Fruit fly (Drosophila melanogaster) whole organism, pupa: ENCODE results near the gene Uro.

Experiments used
- CG10348 ChIP-seq: fragments of 200-800 bp; sonication (Bioruptor generic); IDR thresholded peaks from 2 replicates; pipeline ENCODE4 v1.3.6; 2022; ENCODE audit warnings: missing biosample characterization, missing genetic modification characterization
- CG17806 ChIP-seq: fragments of 200-800 bp; sonication (Bioruptor generic); optimal IDR thresholded peaks from 2 replicates; lab custom pipeline; 2018; ENCODE audit warnings: missing biosample characterization, mild to moderate bottlenecking, missing genetic modification characterization, moderate library complexity
- D1 ChIP-seq: fragments of 200-800 bp; sonication (Bioruptor generic); optimal IDR thresholded peaks from 2 replicates; lab custom pipeline; 2018; ENCODE audit warnings: missing biosample characterization, mild to moderate bottlenecking, missing genetic modification characterization, moderate library complexity
- Ets98B ChIP-seq: fragments of 200-800 bp; sonication (Bioruptor generic); IDR thresholded peaks from 2 replicates; pipeline ENCODE4 v1.3.6; 2022; ENCODE audit warnings: missing biosample characterization, missing genetic modification characterization
- Pif1B ChIP-seq: fragments of 200-800 bp; sonication (Bioruptor generic); optimal IDR thresholded peaks from 3 replicates; lab custom pipeline; 2016; ENCODE audit warnings: missing biosample characterization, missing genetic modification characterization
- fd96Ca ChIP-seq: fragments of 200-800 bp; sonication (Bioruptor generic); IDR thresholded peaks from 3 replicates; pipeline ENCODE4 v1.3.6; 2022; ENCODE audit warnings: missing biosample characterization, missing genetic modification characterization
- gl ChIP-seq: fragments of 200-800 bp; sonication (Bioruptor generic); optimal IDR thresholded peaks from 2 replicates; lab custom pipeline; 2018; ENCODE audit warnings: missing biosample characterization, mild to moderate bottlenecking, missing genetic modification characterization

DNA sequence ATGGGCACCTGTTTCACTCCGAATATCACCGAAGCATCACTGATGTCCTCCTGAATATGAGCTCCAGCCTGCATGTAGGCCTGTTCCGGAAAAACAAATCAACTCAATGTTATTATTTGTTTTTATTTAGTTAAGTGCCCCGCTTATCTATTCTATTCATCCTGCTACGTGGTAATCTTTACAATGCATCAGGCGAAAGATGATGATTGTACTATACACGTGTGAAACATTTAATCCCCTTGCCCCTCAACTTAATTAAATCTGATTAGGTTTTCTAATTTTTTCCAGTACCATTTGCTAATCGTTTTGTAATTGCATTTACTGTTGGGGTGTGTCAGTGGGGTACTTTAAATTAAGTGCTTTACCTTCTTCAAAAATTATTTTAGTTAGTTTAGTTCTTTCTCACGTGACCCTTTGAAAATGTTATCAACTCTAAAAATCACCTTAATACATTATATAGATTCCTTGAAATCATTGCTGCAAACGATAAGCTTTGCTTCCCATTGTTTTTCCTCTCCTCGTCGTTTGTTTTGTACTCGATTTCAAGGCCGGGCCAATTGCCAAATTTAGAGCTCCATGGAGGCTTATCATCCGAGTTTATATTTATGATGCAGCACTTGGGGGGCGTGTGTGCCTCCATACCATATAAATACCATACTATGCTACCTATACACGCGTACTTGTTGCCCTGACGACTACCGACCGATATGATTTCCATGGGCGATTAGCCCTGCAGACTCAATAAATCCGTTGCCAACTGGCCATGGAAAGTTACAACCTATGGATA is 15.0 kb downstream of the Uro start:
- TF ChIP-seq Pif1B (GFP tag; lab: Kevin White, UChicago) (no peak), CG10348 (GFP tag; lab: Robert Waterston, UW) (no peak), gl (tag; lab: Kevin White, UChicago) (no peak), CG17806 (tag; lab: Kevin White, UChicago) (no peak), Ets98B (GFP tag; lab: Robert Waterston, UW) (no peak), fd96Ca (GFP tag; lab: Robert Waterston, UW) (no peak), D1 (no peak)
